Worm (Caenorhabditis elegans): Measurements from ENCODE around the gene srh-193.
"Not testable (repeated sequence)": the region's sequence is repeated elsewhere in the genome, so short reads cannot be mapped to it uniquely, and the experiment has no call there.

The srh-193 gene

DNA sequence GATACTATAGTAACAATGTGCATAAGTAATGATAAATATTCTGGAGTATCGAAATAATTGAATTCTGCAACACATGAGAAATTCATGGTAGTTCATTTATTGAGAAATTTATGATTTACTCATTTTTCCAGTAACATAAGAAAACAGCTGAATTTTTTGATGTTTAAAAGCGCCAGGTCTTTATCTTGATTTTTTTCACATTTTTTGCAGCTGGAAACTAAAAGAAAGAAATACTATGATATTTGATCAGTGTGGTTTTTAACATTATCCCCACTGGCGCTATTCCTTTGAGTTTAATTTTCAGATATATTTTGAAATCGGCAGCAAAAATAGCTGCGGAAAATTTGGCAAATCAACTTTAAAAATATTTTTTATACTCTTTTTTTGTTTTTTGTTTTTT is 3.4 kb upstream of the srh-193 start, which contains the start of gene srh-194:
TSS of gene srh-194 (minus strand) at position 101 of the 400 bp plus-strand sequence.
- not testable (repeated sequence) for TF ChIP-seq skn-1, nhr-11, nhr-23 (tag; optimal IDR thresholded peaks at IDR 0.05)

ce11 chrV:4284737-4285136 is 5.3 kb downstream of the srh-193 start, which contains the start of gene srt-19:
srt-19 (plus strand) TSS chrV:4285037.
- TF ChIP-seq lsy-12, lin-15B, ceh-82 (tag; optimal IDR thresholded peaks at IDR 0.05): not testable (repeated sequence)

- TF ChIP-seq egl-5, ceh-16, lsy-12 (tag; optimal IDR thresholded peaks at IDR 0.05): not testable (repeated sequence)
Measured at ce11 chrV:4281699-4282098, 8.3 kb downstream of the srh-193 start, which contains the start of gene srt-37. srt-37 (minus strand) TSS chrV:4281799.

- TF ChIP-seq mdl-1, nhr-76, egl-5 (tag; optimal IDR thresholded peaks at IDR 0.05): not testable (repeated sequence)
Measured at ce11 chrV:4278735-4279134, 11.3 kb downstream of the srh-193 start, which contains the start of gene srt-20. srt-20 (minus strand) TSS chrV:4278835.

ce11 chrV:4273372-4273771 is 16.6 kb downstream of the srh-193 start:
- TF ChIP-seq unc-62 (GFP tag; optimal IDR thresholded peaks at IDR 0.05): no peak
- no peak for TF ChIP-seq mml-1 (tag; optimal IDR thresholded peaks at IDR 0.05)
- TF ChIP-seq eor-1 (tag; optimal IDR thresholded peaks at IDR 0.05): no peak
- no peak for TF ChIP-seq egl-5 (tag; optimal IDR thresholded peaks at IDR 0.05)
- no peak for TF ChIP-seq egl-27 (tag; optimal IDR thresholded peaks at IDR 0.05)
- no peak for TF ChIP-seq elt-1 (tag; optimal IDR thresholded peaks at IDR 0.05)
- no peak for TF ChIP-seq R02D3.7 (tag; optimal IDR thresholded peaks at IDR 0.05)
- no peak for TF ChIP-seq daf-12 (tag; optimal IDR thresholded peaks at IDR 0.05)
- no peak for TF ChIP-seq nhr-67 (tag; optimal IDR thresholded peaks at IDR 0.05)
- no peak for TF ChIP-seq elt-3 (tag; optimal IDR thresholded peaks at IDR 0.05)
- TF ChIP-seq mdl-1 (tag; optimal IDR thresholded peaks at IDR 0.05): no peak
- no peak for TF ChIP-seq jun-1 (tag; optimal IDR thresholded peaks at IDR 0.05)
- TF ChIP-seq nhr-76 (tag; optimal IDR thresholded peaks at IDR 0.05): no peak
- no peak for TF ChIP-seq ZK546.5 (tag; optimal IDR thresholded peaks at IDR 0.05)
- TF ChIP-seq skn-1 (tag; optimal IDR thresholded peaks at IDR 0.05): no peak
- no peak for TF ChIP-seq nfya-1 (tag; optimal IDR thresholded peaks at IDR 0.05; ENCODE audit: insufficient read depth)
- TF ChIP-seq pqm-1 (tag; optimal IDR thresholded peaks at IDR 0.05): no peak
- no peak for TF ChIP-seq fkh-2 (tag; optimal IDR thresholded peaks at IDR 0.05)

DNA sequence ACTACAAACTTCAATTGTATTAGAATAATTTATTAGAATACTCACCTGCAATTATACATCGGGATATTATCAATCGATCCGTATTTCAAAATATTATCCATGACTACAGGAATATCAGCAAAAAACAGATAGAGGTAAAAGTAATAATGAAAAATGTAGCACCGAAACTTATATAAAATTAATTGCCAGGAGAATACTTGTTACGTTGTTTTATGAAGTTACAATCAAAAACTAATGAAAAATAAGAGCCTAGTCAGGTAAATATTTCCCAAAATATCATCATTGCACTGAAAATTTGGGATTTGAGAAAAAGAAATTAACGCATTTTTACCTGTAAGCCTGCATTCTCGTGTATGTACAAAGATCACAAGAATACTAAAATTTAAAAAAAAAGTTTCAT is 18.7 kb downstream of the srh-193 start, which contains the start of gene srt-38:
TSS of gene srt-38 (minus strand) at position 101 of the 400 bp plus-strand sequence.
- TF ChIP-seq nhr-76 (tag; optimal IDR thresholded peaks at IDR 0.05); nhr-28 (tag; optimal IDR thresholded peaks at IDR 0.05); unc-62 (GFP tag; optimal IDR thresholded peaks at IDR 0.05): not testable (repeated sequence)

- TF ChIP-seq nhr-23, unc-39, aly-2 (tag; optimal IDR thresholded peaks at IDR 0.05): not testable (repeated sequence)
Measured at ce11 chrV:4268213-4268612, 21.8 kb downstream of the srh-193 start, which contains the start of gene srt-36. srt-36 (minus strand) TSS chrV:4268313.

DNA sequence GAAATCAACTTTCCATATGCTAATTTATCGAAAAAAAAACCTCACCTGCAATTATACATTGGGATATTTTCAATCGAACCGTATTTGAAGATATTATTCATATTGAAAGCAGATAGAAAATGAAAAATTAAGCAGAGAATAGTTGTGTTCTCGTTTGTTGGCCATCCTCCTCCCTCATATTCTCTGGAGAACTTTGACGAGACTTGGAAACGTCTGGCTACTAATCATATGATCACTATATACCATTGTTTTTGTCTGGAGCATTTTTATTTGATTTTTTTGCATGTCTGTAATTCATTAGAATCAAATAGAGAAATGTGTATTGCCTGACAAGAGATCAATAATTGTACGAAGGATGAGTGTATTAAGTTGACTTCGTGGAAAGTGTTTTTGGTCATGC is 25.5 kb downstream of the srh-193 start, which contains the start of gene srt-35:
TSS of gene srt-35 (minus strand) at position 101 of the 400 bp plus-strand sequence.
- TF ChIP-seq fkh-2 (tag; optimal IDR thresholded peaks at IDR 0.05) (no peak), eor-1 (tag; optimal IDR thresholded peaks at IDR 0.05) (no peak), fos-1 (tag; optimal IDR thresholded peaks at IDR 0.05) (no peak), pha-4 (tag; optimal IDR thresholded peaks at IDR 0.05) (no peak), nhr-28 (tag; optimal IDR thresholded peaks at IDR 0.05) (no peak), ztf-4 (tag; optimal IDR thresholded peaks at IDR 0.05) (no peak), sea-2 (GFP tag; optimal IDR thresholded peaks at IDR 0.05) (no peak), unc-62 (GFP tag; optimal IDR thresholded peaks at IDR 0.05) (no peak), ama-1 (optimal IDR thresholded peaks at IDR 0.05) (no peak), daf-12 (tag; optimal IDR thresholded peaks at IDR 0.05) (no peak), nhr-76 (tag; optimal IDR thresholded peaks at IDR 0.05) (no peak), nhr-77 (tag; optimal IDR thresholded peaks at IDR 0.05) (no peak), nhr-237 (tag; optimal IDR thresholded peaks at IDR 0.05) (no peak), lsy-12 (tag; optimal IDR thresholded peaks at IDR 0.05) (no peak)
